Worm (Caenorhabditis elegans) whole organism, L4 larva: ENCODE data around the gene ZC239.22.
"Not testable (repeated sequence)": the region's sequence is repeated elsewhere in the genome, so short reads cannot be mapped to it uniquely, and the experiment has no call there.

ENCODE experiments used
- D1046.2 ChIP-seq: fragments of 200-800 bp; sonication (Bioruptor generic); IDR thresholded peaks from 2 replicates; pipeline ENCODE4 v1.3.6; 2022; ENCODE audit warnings: missing genetic modification characterization, missing compliant biosample characterization
- R02D3.7 ChIP-seq: fragments of 150-350 bp; sonication (generic microtip); optimal IDR thresholded peaks from 3 replicates; lab custom pipeline; 2014; ENCODE audit warnings: missing biosample characterization, missing genetic modification characterization
- Y105C5A.15 ChIP-seq: fragments of 200-800 bp; sonication (Bioruptor generic); IDR thresholded peaks from 2 replicates; pipeline ENCODE4 v1.3.6; 2022; ENCODE audit warnings: missing genetic modification characterization, missing compliant biosample characterization
- ZK546.5 ChIP-seq, 2 experiments: sonication (generic microtip); optimal IDR thresholded peaks; 2 replicates each; lab custom pipeline; 2017; ENCODE audit warnings: missing biosample characterization in 2 of 2, missing genetic modification characterization in 2 of 2
- aha-1 ChIP-seq: fragments of 150-350 bp; peaks from one replicate; lab custom pipeline; 2014; ENCODE audit warnings: missing biosample characterization, missing genetic modification characterization
- attf-4 ChIP-seq: sonication (generic microtip); optimal IDR thresholded peaks from 3 replicates; lab custom pipeline; 2017; ENCODE audit warnings: missing biosample characterization, missing genetic modification characterization
- ceh-44 ChIP-seq: fragments of 200-800 bp; sonication (Bioruptor generic); IDR thresholded peaks from 2 replicates; pipeline ENCODE4 v1.3.6; 2022; ENCODE audit warnings: missing genetic modification reagents, missing genetic modification characterization, missing compliant biosample characterization
- ces-1 ChIP-seq: fragments of 150-350 bp; sonication (generic microtip); optimal IDR thresholded peaks from 4 replicates; lab custom pipeline; 2014; ENCODE audit warnings: missing biosample characterization, missing genetic modification reagents, missing genetic modification characterization
- daf-16 ChIP-seq, 3 experiments: sonication (generic microtip); optimal IDR thresholded peaks; 2 replicates each; lab custom pipeline; 2016 to 2017; ENCODE audit warnings: missing genetic modification characterization in 3 of 3, missing genetic modification reagents in 3 of 3, mild to moderate bottlenecking in 2 of 3, missing compliant biosample characterization in 2 of 3, missing biosample characterization in 1 of 3, moderate library complexity in 1 of 3
- dpl-1 ChIP-seq: fragments of 150-350 bp; optimal IDR thresholded peaks from 2 replicates; lab custom pipeline; 2014; ENCODE audit warnings: missing biosample characterization, missing genetic modification reagents, missing genetic modification characterization
- duxl-1 ChIP-seq: sonication (generic microtip); optimal IDR thresholded peaks from 2 replicates; lab custom pipeline; 2016; ENCODE audit warnings: mild to moderate bottlenecking, missing genetic modification characterization, moderate library complexity, missing compliant biosample characterization; ENCODE audit not compliant: poor library complexity
- egl-27 ChIP-seq: sonication (generic microtip); optimal IDR thresholded peaks from 3 replicates; lab custom pipeline; 2017; ENCODE audit warnings: missing biosample characterization, missing genetic modification reagents, missing genetic modification characterization
- fkh-10 ChIP-seq: fragments of 150-350 bp; optimal IDR thresholded peaks from 2 replicates; lab custom pipeline; 2014; ENCODE audit warnings: missing biosample characterization, missing genetic modification reagents, missing genetic modification characterization
- hlh-11 ChIP-seq: fragments of 200-800 bp; sonication (Bioruptor generic); optimal IDR thresholded peaks from 2 replicates; lab custom pipeline; 2018; ENCODE audit warnings: mild to moderate bottlenecking, missing genetic modification characterization, missing compliant biosample characterization
- hlh-30 ChIP-seq: sonication (generic microtip); optimal IDR thresholded peaks from 2 replicates; lab custom pipeline; 2017; ENCODE audit warnings: antibody characterized with exemption, mild to moderate bottlenecking, missing genetic modification characterization, missing compliant biosample characterization; ENCODE audit not compliant: insufficient read depth
- hmg-1.1 ChIP-seq: fragments of 200-800 bp; sonication (Bioruptor generic); IDR thresholded peaks from 2 replicates; pipeline ENCODE4 v1.3.6; 2022; ENCODE audit warnings: missing genetic modification reagents, missing genetic modification characterization, missing compliant biosample characterization
- lin-1 ChIP-seq: fragments of 200-800 bp; sonication (Bioruptor generic); IDR thresholded peaks from 2 replicates; pipeline ENCODE4 v1.3.6; 2022; ENCODE audit warnings: missing genetic modification reagents, missing genetic modification characterization, missing compliant biosample characterization
- lsy-2 ChIP-seq, 2 experiments: fragments of 150-350 bp in 1 of 2; sonication (generic microtip) in 1 of 2; optimal IDR thresholded peaks; 2 replicates each; lab custom pipeline; 2014 to 2017; ENCODE audit warnings: missing biosample characterization in 2 of 2, missing genetic modification characterization in 2 of 2
- madf-5 ChIP-seq, 2 experiments: fragments of 200-800 bp; sonication (Bioruptor generic); IDR thresholded peaks; 2 replicates each; pipeline ENCODE4 v1.3.6; 2022; ENCODE audit warnings: missing compliant biosample characterization in 2 of 2, missing genetic modification characterization in 2 of 2
- nhr-237 ChIP-seq: sonication (generic microtip); optimal IDR thresholded peaks from 2 replicates; lab custom pipeline; 2017; ENCODE audit warnings: missing biosample characterization, missing genetic modification characterization
- nhr-25 ChIP-seq: sonication (generic microtip); optimal IDR thresholded peaks from 2 replicates; lab custom pipeline; 2017; ENCODE audit warnings: missing genetic modification characterization, mild to moderate bottlenecking, missing compliant biosample characterization, antibody characterized with exemption, moderate library complexity, borderline replicate concordance; ENCODE audit not compliant: insufficient read depth
- nhr-6 ChIP-seq: fragments of 150-350 bp; optimal IDR thresholded peaks from 2 replicates; lab custom pipeline; 2014; ENCODE audit warnings: missing biosample characterization, missing genetic modification characterization
- nhr-76 ChIP-seq: fragments of 150-350 bp; optimal IDR thresholded peaks from 2 replicates; lab custom pipeline; 2014; ENCODE audit warnings: missing biosample characterization, missing genetic modification characterization
- pha-4 ChIP-seq, 2 experiments: fragments of 150-350 bp in 1 of 2; fragments of 200-800 bp in 1 of 2; sonication (Bioruptor generic) in 1 of 2; IDR thresholded peaks in 1 of 2; optimal IDR thresholded peaks in 1 of 2; 2 replicates each; pipeline versions ENCODE4 v1.3.6 to Lab custom; 2014 to 2022; ENCODE audit warnings: missing genetic modification characterization in 2 of 2, missing genetic modification reagents in 2 of 2, missing biosample characterization in 1 of 2, missing compliant biosample characterization in 1 of 2
- php-3 ChIP-seq: fragments of 200-800 bp; sonication (Bioruptor generic); IDR thresholded peaks from 2 replicates; pipeline ENCODE4 v1.3.6; 2022; ENCODE audit warnings: missing genetic modification reagents, missing genetic modification characterization, missing compliant biosample characterization
- pqm-1 ChIP-seq: sonication (generic microtip); optimal IDR thresholded peaks from 2 replicates; lab custom pipeline; 2017; ENCODE audit warnings: missing biosample characterization, missing genetic modification characterization
- rbr-2 ChIP-seq: sonication (generic microtip); optimal IDR thresholded peaks from 2 replicates; lab custom pipeline; 2016; ENCODE audit warnings: missing genotype, missing genetic modification characterization, missing compliant biosample characterization
- saeg-2 ChIP-seq: fragments of 200-800 bp; sonication (Bioruptor generic); IDR thresholded peaks from 2 replicates; pipeline ENCODE4 v1.3.6; 2022; ENCODE audit warnings: missing genetic modification reagents, missing genetic modification characterization, missing compliant biosample characterization
- unc-39 ChIP-seq: sonication (generic microtip); optimal IDR thresholded peaks from 2 replicates; lab custom pipeline; 2017; ENCODE audit warnings: missing biosample characterization, missing genetic modification characterization
- unc-62 ChIP-seq, 3 experiments: fragments of 150-350 bp in 1 of 3; sonication (generic microtip); optimal IDR thresholded peaks in 2 of 3; peaks in 1 of 3; 1 replicate in 1 of 3; 2 replicates in 2 of 3; lab custom pipeline; 2014 to 2017; ENCODE audit warnings: missing biosample characterization in 3 of 3, missing genetic modification characterization in 3 of 3, missing genetic modification reagents in 3 of 3, missing genotype in 1 of 3
- zag-1 ChIP-seq: fragments of 150-350 bp; optimal IDR thresholded peaks from 2 replicates; lab custom pipeline; 2014; ENCODE audit warnings: missing biosample characterization, missing genetic modification characterization
- zfp-3 ChIP-seq: fragments of 200-800 bp; sonication (Bioruptor generic); conservative IDR thresholded peaks from 2 replicates; pipeline ENCODE4 v1.3.6; 2022; ENCODE audit warnings: missing genetic modification reagents, missing genetic modification characterization, missing compliant biosample characterization
- zip-11 ChIP-seq: fragments of 200-800 bp; sonication (Bioruptor generic); IDR thresholded peaks from 2 replicates; pipeline ENCODE4 v1.3.6; 2022; ENCODE audit warnings: missing genetic modification characterization, missing compliant biosample characterization

Gene ZC239.22

DNA sequence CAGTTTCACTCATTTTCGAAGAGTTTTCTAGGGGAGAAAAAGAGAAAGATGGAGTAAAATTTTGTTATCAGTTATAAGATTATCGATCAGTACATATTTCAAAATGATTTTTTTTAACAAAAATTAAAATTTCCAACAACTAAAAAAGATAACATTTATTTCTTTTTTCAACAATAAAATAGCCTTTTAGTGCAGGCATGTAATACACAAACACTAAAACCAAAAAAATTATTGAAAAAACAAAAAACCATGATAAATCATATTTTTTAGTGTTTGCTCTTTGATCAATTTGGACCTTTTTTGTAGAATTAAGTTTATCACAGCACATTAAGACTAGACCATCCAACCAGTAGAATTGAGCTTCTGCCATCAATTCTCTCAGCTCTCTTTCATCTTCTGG lies 4.0 kb upstream of the ZC239.22 start, which contains the start of gene ZC239.15:
ZC239.15 (minus strand) TSS at position 101 of the 400 bp plus-strand sequence.
- TF ChIP-seq duxl-1 (tag; lab: Kevin White, UChicago) (no peak), attf-4 (tag; lab: Kevin White, UChicago) (no peak), aha-1 (peak; percentile 16), daf-16 (GFP tag; optimal IDR thresholded peaks at IDR 0.05; lab: Kevin White, UChicago) (no peak), daf-16 (tag; optimal IDR thresholded peaks at IDR 0.05; lab: Kevin White, UChicago) (peak; percentile 2)

DNA sequence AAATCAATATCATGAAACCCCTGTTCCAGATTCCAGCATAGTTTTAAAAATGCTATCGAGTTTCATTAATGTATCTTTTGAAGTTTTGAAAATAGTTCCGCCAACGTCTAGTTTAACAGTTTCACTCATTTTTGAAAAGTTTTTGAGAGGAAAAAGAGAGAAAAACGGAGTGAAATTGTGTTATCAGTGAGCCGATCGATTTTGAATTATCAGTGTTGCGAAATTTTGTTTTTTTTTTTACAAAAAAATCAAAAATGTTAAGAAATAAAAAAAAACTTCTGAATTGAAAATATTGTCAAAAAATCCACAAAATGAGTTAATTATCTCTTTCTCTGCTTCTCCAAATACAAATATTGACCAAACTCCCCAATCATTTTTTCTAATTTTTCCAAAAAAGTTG lies 2.1 kb upstream of the ZC239.22 start, which contains the start of gene ZC239.13:
ZC239.13 (minus strand) TSS at position 154 of the 400 bp plus-strand sequence.
- TF ChIP-seq saeg-2 (GFP tag; lab: Robert Waterston, UW) (no peak), pqm-1 (tag; lab: Kevin White, UChicago) (peak; percentile 26)

- no peak for TF ChIP-seq madf-5 (GFP tag; IDR thresholded peaks at IDR 0.05; lab: Robert Waterston, UW)
- peak; percentile 91 for TF ChIP-seq aha-1
- no peak for TF ChIP-seq nhr-76
- no peak for TF ChIP-seq zag-1
Observed at ce11 chrII:3221730-3222129, 1.1 kb upstream of the ZC239.22 start, which contains the start of gene ZC239.14. ZC239.14 (minus strand) TSS chrII:3222034.

DNA sequence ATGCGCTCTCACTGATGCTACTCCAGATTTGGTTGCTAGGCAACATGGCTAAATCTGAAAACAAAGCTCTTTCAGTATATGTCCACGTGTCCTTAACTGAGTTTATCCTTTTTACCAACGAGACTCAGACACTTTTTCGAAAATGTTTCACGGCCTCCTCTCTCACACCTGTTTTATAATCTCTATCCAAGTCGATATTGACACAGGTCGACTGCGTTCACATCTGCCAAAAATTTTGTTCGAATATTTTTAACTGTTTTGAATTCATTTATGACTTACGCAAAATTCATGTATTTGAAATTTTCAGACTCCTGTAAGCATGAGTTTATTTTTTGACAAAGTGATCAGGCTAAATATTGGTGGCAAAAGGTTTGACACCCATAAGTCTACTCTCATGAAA lies 4.9 kb downstream of the ZC239.22 start, which contains the start of gene ZC239.3:
ZC239.3 (plus strand) TSS at position 301 of the 400 bp plus-strand sequence.
- TF ChIP-seq nhr-25 (tag; lab: Kevin White, UChicago); nhr-6 (tag; lab: Kevin White, UChicago); zip-11 (GFP tag; lab: Robert Waterston, UW): not testable (repeated sequence)

DNA sequence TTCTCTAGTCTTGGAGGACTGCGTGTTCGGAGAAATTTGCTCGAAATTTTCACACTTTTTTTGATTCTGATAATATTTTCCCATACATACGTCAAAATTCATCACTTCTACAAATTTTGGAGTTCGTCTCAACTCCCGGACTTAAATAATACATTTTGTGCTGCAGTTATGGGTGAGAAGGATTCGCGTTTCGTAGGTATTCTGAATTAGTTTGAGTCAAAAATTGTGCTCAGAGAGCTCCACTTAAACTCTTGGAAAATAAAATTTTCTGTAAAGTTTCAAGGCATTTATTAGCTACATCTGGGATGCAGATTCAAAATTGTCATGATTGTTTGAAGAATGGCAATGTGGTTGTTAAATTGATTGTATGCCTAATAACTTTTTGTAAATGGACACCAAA lies 6.7 kb downstream of the ZC239.22 start, which contains the start of gene ZC239.4:
ZC239.4 (plus strand) TSS at position 301 of the 400 bp plus-strand sequence.
- TF ChIP-seq ZK546.5 (tag; optimal IDR thresholded peaks at IDR 0.05; lab: Kevin White, UChicago) (no peak), ceh-44 (no peak), egl-27 (no peak)

ce11 chrII:3210365-3210764 lies 10.3 kb downstream of the ZC239.22 start, which contains the start of gene ZC239.5:
ZC239.5 (plus strand) TSS chrII:3210665.
- 0 out of 2 replicates have a peak, but pooled peaks have one; percentile 12 for TF ChIP-seq D1046.2 (GFP tag; lab: Robert Waterston, UW)
- no peak for TF ChIP-seq ces-1 (GFP tag; lab: Kevin White, UChicago)
- no peak for TF ChIP-seq lsy-2 (tag; optimal IDR thresholded peaks at IDR 0.05; lab: Kevin White, UChicago)
- no peak for TF ChIP-seq php-3 (GFP tag; lab: Robert Waterston, UW)
- TF ChIP-seq unc-62 (GFP tag; optimal IDR thresholded peaks at IDR 0.05 in 1 of 2; lab: Kevin White, UChicago): peak in 1 of 2 experiments; percentile 56
- no peak for TF ChIP-seq unc-62 (tag; optimal IDR thresholded peaks at IDR 0.05; lab: Kevin White, UChicago)

DNA sequence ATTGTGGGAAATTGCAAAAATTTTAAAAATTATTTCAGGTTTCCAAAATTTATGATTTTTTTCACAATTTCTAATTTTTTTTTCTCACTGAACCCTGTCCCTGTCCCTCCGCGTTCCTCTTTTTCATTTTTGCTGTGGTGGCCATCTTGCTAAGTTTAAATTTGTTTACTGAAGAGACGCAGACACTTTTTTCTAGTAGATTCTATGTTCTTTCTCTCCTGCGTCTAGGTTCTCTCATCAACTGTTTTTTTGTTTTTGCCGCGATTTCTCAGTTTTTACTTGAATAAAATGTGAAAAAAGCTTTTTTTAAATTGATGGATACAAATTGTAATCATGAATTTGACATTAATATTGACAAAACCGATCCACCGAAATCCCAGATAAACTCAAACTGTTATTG lies 11.4 kb downstream of the ZC239.22 start, which contains the start of gene ZC239.6:
ZC239.6 (plus strand) TSS at position 381 of the 400 bp plus-strand sequence.
- TF ChIP-seq zag-1 (no peak), R02D3.7 (tag; lab: Kevin White, UChicago) (no peak), Y105C5A.15 (GFP tag; lab: Robert Waterston, UW) (no peak), dpl-1 (GFP tag; lab: Kevin White, UChicago) (no peak), rbr-2 (tag; lab: Kevin White, UChicago) (peak; percentile 32), egl-27 (no peak), lin-1 (GFP tag; lab: Robert Waterston, UW) (no peak), fkh-10 (GFP tag; lab: Kevin White, UChicago) (no peak), zfp-3 (GFP tag; lab: Robert Waterston, UW) (no peak), daf-16 (GFP tag; optimal IDR thresholded peaks at IDR 0.05; lab: Kevin White, UChicago) (peak in 1 of 2 experiments; percentile 68), daf-16 (tag; optimal IDR thresholded peaks at IDR 0.05; lab: Kevin White, UChicago) (no peak), hlh-11 (tag; lab: Kevin White, UChicago) (peak; percentile 35), hmg-1.1 (GFP tag; lab: Robert Waterston, UW) (0 out of 2 replicates have a peak, but pooled peaks have one; percentile 22), pha-4 (GFP tag; IDR thresholded peaks at IDR 0.05; lab: Robert Waterston, UW) (no peak), pha-4 (tag; optimal IDR thresholded peaks at IDR 0.05; lab: Kevin White, UChicago) (peak; percentile 22), unc-39 (tag; lab: Kevin White, UChicago) (no peak), hlh-30 (tag; lab: Kevin White, UChicago) (peak; percentile 9), nhr-237 (tag; lab: Kevin White, UChicago) (no peak)
